Worm (Caenorhabditis elegans): ENCODE data around the gene C54D1.7.

Gene C54D1.7

ce11 chrX:7193894-7194614 lies 38.2 kb upstream of the C54D1.7 start, which contains the start of gene dnj-7:
Gene dnj-7 (plus strand): TSS chrX:7194564.
- TF ChIP-seq ceh-39 (tag; optimal IDR thresholded peaks at IDR 0.05) = peak; percentile 17
- TF ChIP-seq M03D4.4 (tag; optimal IDR thresholded peaks at IDR 0.05) = peak; percentile 11
- no peak for TF ChIP-seq blmp-1 (tag; optimal IDR thresholded peaks at IDR 0.05)
- TF ChIP-seq tbx-8 (GFP tag; optimal IDR thresholded peaks at IDR 0.05) = peak; percentile 24
- no peak for TF ChIP-seq sptf-1 (tag; optimal IDR thresholded peaks at IDR 0.05)
- peak; percentile 62 for TF ChIP-seq elt-3 (tag; optimal IDR thresholded peaks at IDR 0.05)
- TF ChIP-seq lsy-2 (tag; optimal IDR thresholded peaks at IDR 0.05) = peak; percentile 26
- TF ChIP-seq mep-1 (tag; optimal IDR thresholded peaks at IDR 0.05) = peak; percentile 11
- TF ChIP-seq lin-32 (GFP tag; optimal IDR thresholded peaks at IDR 0.05) = no peak
- TF ChIP-seq ces-1 (GFP tag; optimal IDR thresholded peaks at IDR 0.05) = peak; percentile 50
- TF ChIP-seq nhr-237 (tag; optimal IDR thresholded peaks at IDR 0.05) = no peak
- no peak for TF ChIP-seq nhr-2 (tag; optimal IDR thresholded peaks at IDR 0.05)
- TF ChIP-seq nhr-12 (tag; optimal IDR thresholded peaks at IDR 0.05) = no peak
- no peak for TF ChIP-seq ham-2 (GFP tag; optimal IDR thresholded peaks at IDR 0.05)
- TF ChIP-seq lin-13 (tag; optimal IDR thresholded peaks at IDR 0.05) = no peak
- TF ChIP-seq elt-1 (tag; optimal IDR thresholded peaks at IDR 0.05; ENCODE audit: borderline replicate concordance, insufficient read depth) = peak; percentile 33
- no peak for TF ChIP-seq drap-1 (GFP tag; optimal IDR thresholded peaks at IDR 0.05)
- TF ChIP-seq unc-120 (tag; optimal IDR thresholded peaks at IDR 0.05; ENCODE audit: poor library complexity, severe bottlenecking) = peak; percentile 32

- no peak for TF ChIP-seq nhr-12 (tag; optimal IDR thresholded peaks at IDR 0.05)
- TF ChIP-seq snpc-4 (tag; optimal IDR thresholded peaks at IDR 0.05) = no peak
- TF ChIP-seq sem-2 (GFP tag; optimal IDR thresholded peaks at IDR 0.05) = no peak
- TF ChIP-seq ceh-83 (GFP tag; optimal IDR thresholded peaks at IDR 0.05) = no peak
- no peak for TF ChIP-seq cnd-1 (tag; optimal IDR thresholded peaks at IDR 0.05)
- TF ChIP-seq lin-32 (GFP tag; optimal IDR thresholded peaks at IDR 0.05) = no peak
- TF ChIP-seq bed-3 (GFP tag; optimal IDR thresholded peaks at IDR 0.05) = no peak
- no peak for TF ChIP-seq hlh-1 (tag; optimal IDR thresholded peaks at IDR 0.05)
- no peak for TF ChIP-seq pha-4 (tag; optimal IDR thresholded peaks at IDR 0.05)
- no peak for TF ChIP-seq tbx-8 (GFP tag; optimal IDR thresholded peaks at IDR 0.05)
- TF ChIP-seq nhr-2 (tag; optimal IDR thresholded peaks at IDR 0.05) = no peak
- TF ChIP-seq sptf-1 (tag; optimal IDR thresholded peaks at IDR 0.05) = no peak
- TF ChIP-seq lsy-2 (tag; optimal IDR thresholded peaks at IDR 0.05) = no peak
- no peak for TF ChIP-seq elt-1 (tag; optimal IDR thresholded peaks at IDR 0.05; ENCODE audit: borderline replicate concordance, insufficient read depth)
- TF ChIP-seq ceh-39 (tag; optimal IDR thresholded peaks at IDR 0.05) = no peak
- no peak for TF ChIP-seq M03D4.4 (tag; optimal IDR thresholded peaks at IDR 0.05)
Observed at ce11 chrX:7191882-7192281, 36.0 kb upstream of the C54D1.7 start, which contains the start of gene C55B6.7. Gene C55B6.7 (minus strand): TSS chrX:7191982.

- TF ChIP-seq nhr-28 (tag; optimal IDR thresholded peaks at IDR 0.05) (no peak), lsy-2 (tag; optimal IDR thresholded peaks at IDR 0.05) (no peak), M03D4.4 (tag; optimal IDR thresholded peaks at IDR 0.05) (no peak), mab-5 (tag; optimal IDR thresholded peaks at IDR 0.05) (no peak), cnd-1 (tag; optimal IDR thresholded peaks at IDR 0.05) (no peak), bed-3 (GFP tag; optimal IDR thresholded peaks at IDR 0.05) (no peak), sptf-1 (tag; optimal IDR thresholded peaks at IDR 0.05) (no peak), snpc-4 (tag; optimal IDR thresholded peaks at IDR 0.05) (no peak), zip-8 (tag; optimal IDR thresholded peaks at IDR 0.05) (no peak), elt-1 (tag; optimal IDR thresholded peaks at IDR 0.05; ENCODE audit: borderline replicate concordance, insufficient read depth) (no peak), mls-2 (tag; optimal IDR thresholded peaks at IDR 0.05) (no peak), ceh-39 (tag; optimal IDR thresholded peaks at IDR 0.05) (no peak), unc-62 (GFP tag; optimal IDR thresholded peaks at IDR 0.05) (no peak), lin-13 (tag; optimal IDR thresholded peaks at IDR 0.05) (no peak), flh-1 (GFP tag; optimal IDR thresholded peaks at IDR 0.05) (no peak), ces-1 (GFP tag; optimal IDR thresholded peaks at IDR 0.05) (no peak)
Observed at ce11 chrX:7187602-7188001, 31.8 kb upstream of the C54D1.7 start, which contains the start of gene C55B6.4. Gene C55B6.4 (minus strand): TSS chrX:7187702.

- TF ChIP-seq cnd-1 (tag; optimal IDR thresholded peaks at IDR 0.05) = peak; percentile 25
- TF ChIP-seq nhr-28 (tag; optimal IDR thresholded peaks at IDR 0.05) = no peak
- no peak for TF ChIP-seq nhr-76 (tag; optimal IDR thresholded peaks at IDR 0.05)
- no peak for TF ChIP-seq mep-1 (tag; optimal IDR thresholded peaks at IDR 0.05)
- no peak for TF ChIP-seq unc-62 (GFP tag; optimal IDR thresholded peaks at IDR 0.05)
- TF ChIP-seq bed-3 (GFP tag; optimal IDR thresholded peaks at IDR 0.05) = no peak
- peak; percentile 3 for TF ChIP-seq drap-1 (GFP tag; optimal IDR thresholded peaks at IDR 0.05)
- TF ChIP-seq ceh-39 (tag; optimal IDR thresholded peaks at IDR 0.05) = no peak
- TF ChIP-seq lin-13 (tag; optimal IDR thresholded peaks at IDR 0.05) = no peak
- peak; percentile 36 for TF ChIP-seq hlh-1 (tag; optimal IDR thresholded peaks at IDR 0.05)
- no peak for TF ChIP-seq lin-32 (GFP tag; optimal IDR thresholded peaks at IDR 0.05)
- TF ChIP-seq blmp-1 (tag; optimal IDR thresholded peaks at IDR 0.05) = no peak
- TF ChIP-seq sem-2 (GFP tag; optimal IDR thresholded peaks at IDR 0.05) = no peak
- TF ChIP-seq elt-3 (tag; optimal IDR thresholded peaks at IDR 0.05) = peak; percentile 72
- no peak for TF ChIP-seq nhr-2 (tag; optimal IDR thresholded peaks at IDR 0.05)
- peak; percentile 19 for TF ChIP-seq ces-1 (GFP tag; optimal IDR thresholded peaks at IDR 0.05)
- no peak for TF ChIP-seq zip-8 (tag; optimal IDR thresholded peaks at IDR 0.05)
- no peak for TF ChIP-seq snpc-4 (tag; optimal IDR thresholded peaks at IDR 0.05)
- peak; percentile 37 for TF ChIP-seq lsy-2 (tag; optimal IDR thresholded peaks at IDR 0.05)
- no peak for TF ChIP-seq sptf-1 (tag; optimal IDR thresholded peaks at IDR 0.05)
- peak; percentile 92 for TF ChIP-seq nhr-237 (tag; optimal IDR thresholded peaks at IDR 0.05)
- no peak for TF ChIP-seq ceh-43 (GFP tag; optimal IDR thresholded peaks at IDR 0.05)
- TF ChIP-seq pha-4 (tag; optimal IDR thresholded peaks at IDR 0.05) = peak; percentile 86
Observed at ce11 chrX:7181627-7182026, 25.8 kb upstream of the C54D1.7 start.
